Fruit fly (Drosophila melanogaster): ENCODE measurements around the gene CG12065.

DNA sequence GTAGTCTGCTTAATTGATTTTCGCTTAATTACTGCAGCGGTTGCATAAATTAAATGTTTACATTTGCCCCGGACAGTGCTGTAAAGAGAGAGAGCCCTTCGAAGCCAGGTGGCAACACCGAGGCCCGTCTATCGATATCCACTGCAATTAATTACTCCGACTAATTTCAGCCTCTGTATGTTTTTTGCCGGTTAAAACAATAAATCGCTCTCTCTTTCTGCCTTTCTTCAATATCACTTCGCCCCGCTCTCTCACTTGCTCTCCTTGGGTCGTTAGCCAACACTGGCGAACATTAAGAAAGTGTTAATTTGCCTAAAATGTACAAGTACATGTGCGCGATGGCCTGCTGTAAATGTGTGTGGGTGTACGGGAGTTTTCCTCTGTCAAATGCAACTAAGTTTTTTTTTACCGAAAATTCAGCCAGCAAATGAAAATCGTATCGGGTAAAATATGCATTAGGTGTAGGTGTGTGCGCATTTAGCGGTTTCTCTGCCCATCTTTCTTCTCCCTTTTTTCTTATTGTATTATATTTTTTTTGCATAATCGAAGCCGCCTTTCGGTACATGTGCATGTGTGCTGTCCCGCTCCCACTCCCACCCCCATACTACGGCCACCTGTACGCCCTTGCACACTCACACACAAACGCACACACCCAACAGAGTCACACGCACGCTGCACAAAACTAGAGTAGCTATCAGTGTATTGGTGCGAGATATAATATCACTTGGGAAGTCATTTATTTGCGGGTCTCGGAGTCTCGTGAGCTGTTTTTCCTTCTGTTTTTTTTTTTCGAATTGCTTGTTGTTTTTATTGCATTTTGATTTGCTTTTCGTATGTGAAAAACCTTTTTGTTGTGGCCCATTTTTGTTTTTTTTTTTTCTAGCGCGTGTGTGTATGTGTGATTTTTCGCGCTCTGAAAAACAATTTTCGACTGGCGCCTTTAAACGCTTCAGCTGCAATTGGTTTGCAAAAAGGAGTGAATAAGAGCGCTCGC, 12.4 kb upstream of the CG12065 start:
- TF ChIP-seq ttk (optimal IDR thresholded peaks at IDR 0.05) (no peak), psq (optimal IDR thresholded peaks at IDR 0.05) (no peak), h (optimal IDR thresholded peaks at IDR 0.05) (no peak), Sin3A (optimal IDR thresholded peaks at IDR 0.05) (no peak), Myc (optimal IDR thresholded peaks at IDR 0.05) (no peak), insv (optimal IDR thresholded peaks at IDR 0.05) (no peak)

All from Kc167 (cell line).